Worm (Caenorhabditis elegans): ENCODE results near the gene Y41D4A.1.

DNA sequence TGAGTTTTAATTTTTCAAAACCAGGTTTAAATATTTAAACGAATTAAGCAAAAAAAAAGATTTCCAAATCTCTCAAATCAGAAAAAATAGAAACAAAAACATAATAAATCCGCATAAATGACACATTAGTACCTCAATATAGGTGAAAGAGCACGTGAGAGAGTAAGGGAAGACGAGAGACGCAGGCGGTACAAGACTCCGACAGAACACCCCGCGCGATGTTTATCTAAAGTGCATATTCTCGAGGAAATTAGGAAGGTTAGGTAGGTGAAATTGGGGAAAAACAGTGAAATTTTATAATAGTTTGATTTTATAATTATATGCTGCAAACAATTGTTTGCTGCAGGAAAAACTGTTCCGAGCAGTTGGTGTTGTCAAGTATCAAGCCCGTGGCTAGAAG is 32.7 kb downstream of the Y41D4A.1 start:
- TF ChIP-seq W03F9.2 (tag; optimal IDR thresholded peaks at IDR 0.05) (no peak), him-1 (tag; optimal IDR thresholded peaks at IDR 0.05) (peak; percentile 28), dao-5 (tag; optimal IDR thresholded peaks at IDR 0.05) (no peak)
